Worm (Caenorhabditis elegans) whole organism, young adult: ENCODE data around the gene C14C6.6.

Experiments
- ama-1 ChIP-seq, 3 experiments: fragments of 150-350 bp in 1 of 3; sonication (generic microtip) in 2 of 3; optimal IDR thresholded peaks; 2 replicates each; lab custom pipeline; 2014 to 2018; ENCODE audit warnings: missing biosample characterization in 2 of 3, missing genetic modification characterization in 2 of 3, missing genetic modification reagents in 2 of 3
- ceh-100 ChIP-seq: fragments of 200-800 bp; sonication (Bioruptor generic); IDR thresholded peaks from 2 replicates; pipeline ENCODE4 v1.3.6; 2022; ENCODE audit warnings: missing genetic modification reagents, missing genetic modification characterization, missing compliant biosample characterization
- chd-7 ChIP-seq: sonication (generic microtip); optimal IDR thresholded peaks from 2 replicates; lab custom pipeline; 2016; ENCODE audit warnings: mild to moderate bottlenecking, missing genetic modification characterization, moderate library complexity, missing compliant biosample characterization
- egl-44 ChIP-seq: fragments of 200-800 bp; sonication (Bioruptor generic); IDR thresholded peaks from 2 replicates; pipeline ENCODE4 v1.3.6; 2022; ENCODE audit warnings: missing genetic modification reagents, missing genetic modification characterization, missing compliant biosample characterization
- lsl-1 ChIP-seq: fragments of 200-800 bp; sonication (Bioruptor generic); optimal IDR thresholded peaks from 2 replicates; lab custom pipeline; 2018; ENCODE audit warnings: mild to moderate bottlenecking, missing genetic modification characterization, moderate library complexity, missing compliant biosample characterization
- madf-10 ChIP-seq: sonication (generic microtip); optimal IDR thresholded peaks from 2 replicates; lab custom pipeline; 2016; ENCODE audit warnings: mild to moderate bottlenecking, missing genetic modification characterization, missing compliant biosample characterization
- nhr-120 ChIP-seq: fragments of 200-800 bp; sonication (Bioruptor generic); IDR thresholded peaks from 2 replicates; pipeline ENCODE4 v1.3.6; 2022; ENCODE audit warnings: missing genetic modification characterization, missing compliant biosample characterization
- nhr-179 ChIP-seq: sonication (generic microtip); optimal IDR thresholded peaks from 2 replicates; lab custom pipeline; 2016; ENCODE audit warnings: mild to moderate bottlenecking, missing genetic modification characterization, missing compliant biosample characterization
- pha-4 ChIP-seq: fragments of 150-350 bp; sonication (generic microtip); optimal IDR thresholded peaks from 2 replicates; lab custom pipeline; 2014; ENCODE audit warnings: missing biosample characterization, missing genetic modification reagents, missing genetic modification characterization
- tbx-9 ChIP-seq: sonication (generic microtip); optimal IDR thresholded peaks from 2 replicates; lab custom pipeline; 2016; ENCODE audit warnings: borderline replicate concordance, missing genetic modification characterization, inconsistent platforms, missing compliant biosample characterization
- unc-62 ChIP-seq: fragments of 150-350 bp; optimal IDR thresholded peaks from 2 replicates; lab custom pipeline; 2014; ENCODE audit warnings: missing biosample characterization, missing genetic modification reagents, missing genetic modification characterization

ce11 chrV:574639-575038 lies 26.8 kb upstream of the C14C6.6 start, which contains the start of gene C14C6.13:
- TF ChIP-seq nhr-179, result no peak
- TF ChIP-seq ama-1 (optimal IDR thresholded peaks at IDR 0.05; lab: Kevin White, UChicago), result no peak
- no peak for TF ChIP-seq ama-1 (GFP tag; optimal IDR thresholded peaks at IDR 0.05; lab: Kevin White, UChicago)
- no peak for TF ChIP-seq nhr-120 (GFP tag; lab: Robert Waterston, UW)
- no peak for TF ChIP-seq ceh-100 (GFP tag; lab: Robert Waterston, UW)
- TF ChIP-seq pha-4 (tag; lab: Kevin White, UChicago), result no peak
- no peak for TF ChIP-seq chd-7 (tag; lab: Kevin White, UChicago)
- no peak for TF ChIP-seq tbx-9
- TF ChIP-seq lsl-1 (GFP tag; lab: Kevin White, UChicago), result no peak
- TF ChIP-seq madf-10 (tag; lab: Kevin White, UChicago), result no peak
- no peak for TF ChIP-seq unc-62 (GFP tag; lab: Kevin White, UChicago)
- no peak for TF ChIP-seq egl-44 (GFP tag; lab: Robert Waterston, UW)
